Worm (Caenorhabditis elegans): Measurements from ENCODE around the gene rpl-7A.

Gene rpl-7A

ce11 chrIV:4397111-4397510 lies 6.7 kb upstream of the rpl-7A start:
- TF ChIP-seq lin-14 (GFP tag; optimal IDR thresholded peaks at IDR 0.05) (peak; percentile 15), sup-37 (GFP tag; optimal IDR thresholded peaks at IDR 0.05) (no peak), blmp-1 (tag; optimal IDR thresholded peaks at IDR 0.05) (peak; percentile 56)

- TF ChIP-seq fkh-10 (GFP tag; optimal IDR thresholded peaks at IDR 0.05), result no peak
- TF ChIP-seq blmp-1 (tag; optimal IDR thresholded peaks at IDR 0.05), result peak; percentile 46
- peak in 1 of 2 experiments; percentile 20 for TF ChIP-seq lin-35 (GFP tag; optimal IDR thresholded peaks at IDR 0.05)
- no peak for TF ChIP-seq lsy-2 (tag; optimal IDR thresholded peaks at IDR 0.05)
- TF ChIP-seq grh-1 (GFP tag; IDR thresholded peaks at IDR 0.05), result peak; percentile 74
- peak; percentile 81 for TF ChIP-seq nhr-85 (tag)
- TF ChIP-seq mef-2 (tag; optimal IDR thresholded peaks at IDR 0.05), result no peak
- peak; percentile 20 for TF ChIP-seq nhr-20 (tag; optimal IDR thresholded peaks at IDR 0.05)
- peak; percentile 42 for TF ChIP-seq snu-23 (GFP tag; optimal IDR thresholded peaks at IDR 0.05)
- no peak for TF ChIP-seq lin-13 (GFP tag; optimal IDR thresholded peaks at IDR 0.05)
- no peak for TF ChIP-seq hlh-17 (GFP tag; optimal IDR thresholded peaks at IDR 0.05; ENCODE audit: borderline replicate concordance)
- no peak for TF ChIP-seq C16A3.4 (tag; optimal IDR thresholded peaks at IDR 0.05)
- TF ChIP-seq zip-4 (GFP tag; optimal IDR thresholded peaks at IDR 0.05), result no peak
- TF ChIP-seq nhr-47 (tag; optimal IDR thresholded peaks at IDR 0.05), result no peak
- peak; percentile 26 for TF ChIP-seq nhr-71 (tag; optimal IDR thresholded peaks at IDR 0.05)
- peak; percentile 46 for TF ChIP-seq lin-14 (GFP tag; optimal IDR thresholded peaks at IDR 0.05)
- TF ChIP-seq unc-62 (GFP tag; optimal IDR thresholded peaks at IDR 0.05), result no peak
- TF ChIP-seq ztf-4 (tag; optimal IDR thresholded peaks at IDR 0.05), result peak; percentile 42
- peak in 1 of 6 experiments; percentile 60 for TF ChIP-seq elt-3 (tag; optimal IDR thresholded peaks at IDR 0.05)
Measured at ce11 chrIV:4396052-4396821, 5.8 kb upstream of the rpl-7A start.

- TF ChIP-seq C16A3.4 (tag; optimal IDR thresholded peaks at IDR 0.05) (no peak), zag-1 (tag; optimal IDR thresholded peaks at IDR 0.05) (no peak), ceh-63 (GFP tag; optimal IDR thresholded peaks at IDR 0.05) (no peak), nhr-11 (tag; optimal IDR thresholded peaks at IDR 0.05) (no peak), lin-15B (tag; optimal IDR thresholded peaks at IDR 0.05) (no peak), nhr-20 (tag; optimal IDR thresholded peaks at IDR 0.05) (no peak), mef-2 (tag; optimal IDR thresholded peaks at IDR 0.05) (no peak), fkh-10 (GFP tag; optimal IDR thresholded peaks at IDR 0.05) (no peak), unc-86 (tag; optimal IDR thresholded peaks at IDR 0.05) (no peak), ceh-82 (tag; optimal IDR thresholded peaks at IDR 0.05) (no peak), nhr-12 (tag; optimal IDR thresholded peaks at IDR 0.05) (no peak), sptf-1 (tag; optimal IDR thresholded peaks at IDR 0.05) (no peak), ztf-11 (tag; optimal IDR thresholded peaks at IDR 0.05) (no peak), alr-1 (tag; optimal IDR thresholded peaks at IDR 0.05; ENCODE audit: borderline replicate concordance) (no peak), pqm-1 (tag; optimal IDR thresholded peaks at IDR 0.05) (no peak)
Measured at ce11 chrIV:4395555-4395954, 5.2 kb upstream of the rpl-7A start.

- TF ChIP-seq fos-1 (tag; optimal IDR thresholded peaks at IDR 0.05) (no peak), unc-86 (tag; optimal IDR thresholded peaks at IDR 0.05) (no peak)
Measured at ce11 chrIV:4393942-4394460, 3.6 kb upstream of the rpl-7A start, which contains the start of gene ell-1. ell-1 (plus strand) TSS chrIV:4394410.

- no peak for TF ChIP-seq hlh-4 (tag; optimal IDR thresholded peaks at IDR 0.05)
- no peak for TF ChIP-seq ztf-4 (tag; optimal IDR thresholded peaks at IDR 0.05)
- no peak for TF ChIP-seq C16A3.4 (tag; optimal IDR thresholded peaks at IDR 0.05)
- no peak for TF ChIP-seq ceh-90 (tag; optimal IDR thresholded peaks at IDR 0.05)
- no peak for TF ChIP-seq C04F5.9 (tag; optimal IDR thresholded peaks at IDR 0.05)
- TF ChIP-seq mef-2 (tag; optimal IDR thresholded peaks at IDR 0.05), result no peak
- no peak for TF ChIP-seq C34B4.2 (tag; optimal IDR thresholded peaks at IDR 0.05)
- no peak for TF ChIP-seq ceh-82 (tag; optimal IDR thresholded peaks at IDR 0.05)
- TF ChIP-seq lin-15B (tag; optimal IDR thresholded peaks at IDR 0.05), result no peak
- TF ChIP-seq dpl-1 (GFP tag; optimal IDR thresholded peaks at IDR 0.05), result no peak
- no peak for TF ChIP-seq ces-1 (GFP tag; optimal IDR thresholded peaks at IDR 0.05)
- no peak for TF ChIP-seq unc-62 (GFP tag; optimal IDR thresholded peaks at IDR 0.05)
- TF ChIP-seq egl-27 (tag; optimal IDR thresholded peaks at IDR 0.05), result no peak
- TF ChIP-seq sox-4 (tag; optimal IDR thresholded peaks at IDR 0.05), result no peak
- no peak for TF ChIP-seq lin-13 (GFP tag; optimal IDR thresholded peaks at IDR 0.05)
- no peak for TF ChIP-seq skn-1 (tag; optimal IDR thresholded peaks at IDR 0.05)
- TF ChIP-seq xbp-1 (tag; optimal IDR thresholded peaks at IDR 0.05), result no peak
- no peak for TF ChIP-seq ama-1 (optimal IDR thresholded peaks at IDR 0.05)
- no peak for TF ChIP-seq mab-9 (GFP tag; IDR thresholded peaks at IDR 0.05)
Measured at ce11 chrIV:4393488-4393887, 3.1 kb upstream of the rpl-7A start.

Data from whole organism, L1 larva.